Fruit fly (Drosophila melanogaster): ENCODE results near the gene Arp3.

Arp3 gene

dm6 chr3L:8094652-8095129, 21.0 kb downstream of the Arp3 start:
- TF ChIP-seq Sin3A (optimal IDR thresholded peaks at IDR 0.05) (no peak), psq (optimal IDR thresholded peaks at IDR 0.05) (no peak), insv (optimal IDR thresholded peaks at IDR 0.05) (no peak), Myc (optimal IDR thresholded peaks at IDR 0.05) (no peak), ttk (optimal IDR thresholded peaks at IDR 0.05) (no peak), h (optimal IDR thresholded peaks at IDR 0.05) (no peak)

dm6 chr3L:8093553-8093952, 22.1 kb downstream of the Arp3 start:
- TF ChIP-seq ttk (optimal IDR thresholded peaks at IDR 0.05) (no peak), insv (optimal IDR thresholded peaks at IDR 0.05) (no peak), h (optimal IDR thresholded peaks at IDR 0.05) (no peak), psq (optimal IDR thresholded peaks at IDR 0.05) (no peak), Sin3A (optimal IDR thresholded peaks at IDR 0.05) (no peak), Myc (optimal IDR thresholded peaks at IDR 0.05) (no peak)

dm6 chr3L:8091650-8092068, 24.0 kb downstream of the Arp3 start, which contains the start of gene CG7565:
Gene CG7565 (minus strand): TSS chr3L:8091786.
- TF ChIP-seq h (optimal IDR thresholded peaks at IDR 0.05) (no peak), psq (optimal IDR thresholded peaks at IDR 0.05) (no peak), Sin3A (optimal IDR thresholded peaks at IDR 0.05) (no peak), Myc (optimal IDR thresholded peaks at IDR 0.05) (no peak), ttk (optimal IDR thresholded peaks at IDR 0.05) (no peak), insv (optimal IDR thresholded peaks at IDR 0.05) (no peak)

DNA sequence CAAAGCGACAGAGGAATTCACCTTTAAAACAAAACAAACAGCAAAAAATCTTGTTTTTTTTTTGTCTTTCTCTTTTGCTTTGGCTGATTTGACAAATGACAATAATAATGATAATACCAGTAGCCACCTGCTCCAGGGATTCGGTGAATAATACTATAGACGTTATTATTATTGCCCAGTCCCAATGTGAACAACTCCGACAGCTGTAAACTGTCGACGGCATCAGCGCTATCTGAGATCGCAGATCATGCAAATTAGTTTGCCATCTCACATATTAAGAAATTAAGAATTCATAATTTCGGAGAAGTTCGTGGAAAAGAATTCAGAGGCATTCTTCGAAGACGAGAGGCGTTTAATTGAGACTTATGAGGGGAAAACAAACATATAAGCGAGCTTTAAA, 29.5 kb downstream of the Arp3 start:
- TF ChIP-seq insv (optimal IDR thresholded peaks at IDR 0.05) (no peak), psq (optimal IDR thresholded peaks at IDR 0.05) (no peak), Sin3A (optimal IDR thresholded peaks at IDR 0.05) (no peak), h (optimal IDR thresholded peaks at IDR 0.05) (no peak), ttk (optimal IDR thresholded peaks at IDR 0.05) (no peak), Myc (optimal IDR thresholded peaks at IDR 0.05) (no peak)

DNA sequence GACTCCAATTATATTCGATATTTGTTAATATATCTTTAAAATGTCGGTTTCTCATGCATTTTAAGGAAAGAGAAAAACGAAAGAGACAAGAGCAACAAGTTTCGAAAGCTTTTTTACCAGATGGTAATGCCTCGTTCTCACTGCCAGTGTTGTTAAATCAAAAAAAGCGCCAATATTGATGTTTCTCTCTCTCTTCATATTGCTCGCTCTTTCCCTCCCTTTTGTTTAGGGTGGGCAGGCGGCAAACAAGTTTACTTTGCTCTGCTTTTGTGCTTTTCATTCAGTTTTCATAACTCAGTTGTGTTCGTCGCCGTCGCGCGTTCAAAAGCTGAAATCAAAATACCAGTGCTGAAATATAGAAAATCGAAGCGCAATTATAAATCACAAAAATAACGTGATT, 33.9 kb downstream of the Arp3 start:
- TF ChIP-seq insv (optimal IDR thresholded peaks at IDR 0.05) (no peak), Myc (optimal IDR thresholded peaks at IDR 0.05) (no peak), psq (optimal IDR thresholded peaks at IDR 0.05) (no peak), h (optimal IDR thresholded peaks at IDR 0.05) (no peak), ttk (optimal IDR thresholded peaks at IDR 0.05) (no peak)

DNA sequence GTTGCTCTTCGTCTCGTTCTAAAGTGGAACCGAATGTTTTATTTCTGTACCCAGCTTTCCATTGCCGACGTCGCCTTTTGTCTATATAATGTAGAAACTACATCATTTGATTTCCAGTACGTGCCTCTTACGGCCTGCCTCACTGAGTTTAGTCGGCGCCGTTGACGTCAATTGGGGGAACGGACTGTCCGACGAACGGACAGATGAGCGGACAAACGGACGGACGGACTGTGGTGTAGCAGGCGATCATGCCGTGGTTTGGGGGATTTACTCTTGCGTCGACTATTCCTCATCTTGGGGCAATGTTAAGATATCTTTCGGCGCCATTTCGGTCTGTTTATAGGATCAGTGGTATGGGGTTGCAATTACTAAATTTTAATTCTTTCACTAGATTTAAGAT, 34.9 kb downstream of the Arp3 start:
- TF ChIP-seq psq (optimal IDR thresholded peaks at IDR 0.05) (no peak), h (optimal IDR thresholded peaks at IDR 0.05) (no peak), Myc (optimal IDR thresholded peaks at IDR 0.05) (no peak), ttk (optimal IDR thresholded peaks at IDR 0.05) (no peak)

DNA sequence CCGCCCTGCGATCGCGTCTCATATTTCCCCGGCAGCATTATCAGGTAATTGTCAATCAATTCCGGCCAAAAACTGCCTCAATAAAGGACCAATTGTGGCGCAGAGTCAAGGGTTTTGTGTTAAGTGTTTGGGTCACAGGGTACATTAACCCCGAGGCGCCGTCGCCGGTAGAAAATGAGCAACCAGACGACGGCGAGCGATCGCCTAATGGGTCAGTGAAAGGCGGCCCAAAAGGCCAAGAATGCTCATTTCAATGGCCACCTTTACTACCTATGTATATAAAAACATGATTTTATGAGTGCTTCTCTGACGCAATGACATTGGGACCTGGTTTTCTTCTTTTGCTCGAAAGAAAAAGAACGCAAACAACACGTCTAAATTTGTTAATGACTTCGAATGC, 36.1 kb downstream of the Arp3 start:
- TF ChIP-seq h (optimal IDR thresholded peaks at IDR 0.05) (no peak), ttk (optimal IDR thresholded peaks at IDR 0.05) (no peak), Sin3A (optimal IDR thresholded peaks at IDR 0.05) (no peak), insv (optimal IDR thresholded peaks at IDR 0.05) (no peak), Myc (optimal IDR thresholded peaks at IDR 0.05) (no peak), psq (optimal IDR thresholded peaks at IDR 0.05) (no peak)

- no peak for TF ChIP-seq Myc (optimal IDR thresholded peaks at IDR 0.05)
- no peak for TF ChIP-seq h (optimal IDR thresholded peaks at IDR 0.05)
- TF ChIP-seq insv (optimal IDR thresholded peaks at IDR 0.05), result no peak
- no peak for TF ChIP-seq Sin3A (optimal IDR thresholded peaks at IDR 0.05)
- TF ChIP-seq psq (optimal IDR thresholded peaks at IDR 0.05), result no peak
- no peak for TF ChIP-seq ttk (optimal IDR thresholded peaks at IDR 0.05)
These were observed 37.7 kb downstream of the Arp3 start for dm6 chr3L:8077953-8078352.

DNA sequence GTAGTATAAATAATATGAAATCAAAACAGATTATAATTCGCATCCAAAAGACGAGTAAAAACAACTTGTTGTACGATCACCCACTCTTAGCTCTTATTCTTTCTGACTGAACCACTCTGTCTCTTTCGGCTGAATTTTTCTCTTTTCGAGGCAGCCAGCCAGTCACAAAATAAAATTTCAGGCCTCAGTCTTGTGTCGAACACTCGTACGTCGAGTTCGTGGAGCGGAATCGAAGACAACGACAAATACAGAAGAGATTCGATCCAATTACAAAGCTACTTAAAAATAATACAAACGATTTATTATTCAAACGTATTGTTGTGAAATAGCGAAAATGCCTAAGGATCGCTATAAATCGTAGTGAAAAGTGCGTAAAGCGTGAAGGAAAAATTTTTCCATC, 38.5 kb downstream of the Arp3 start:
- TF ChIP-seq Myc (optimal IDR thresholded peaks at IDR 0.05), result no peak
- no peak for TF ChIP-seq Sin3A (optimal IDR thresholded peaks at IDR 0.05)
- TF ChIP-seq psq (optimal IDR thresholded peaks at IDR 0.05), result no peak
- no peak for TF ChIP-seq insv (optimal IDR thresholded peaks at IDR 0.05)
- TF ChIP-seq ttk (optimal IDR thresholded peaks at IDR 0.05), result no peak
- no peak for TF ChIP-seq h (optimal IDR thresholded peaks at IDR 0.05)

- TF ChIP-seq insv (optimal IDR thresholded peaks at IDR 0.05) (no peak), psq (optimal IDR thresholded peaks at IDR 0.05) (no peak), ttk (optimal IDR thresholded peaks at IDR 0.05) (no peak), Myc (optimal IDR thresholded peaks at IDR 0.05) (no peak)
These were observed 39.5 kb downstream of the Arp3 start for dm6 chr3L:8076160-8076559.

- TF ChIP-seq psq (optimal IDR thresholded peaks at IDR 0.05), result no peak
- no peak for TF ChIP-seq h (optimal IDR thresholded peaks at IDR 0.05)
- no peak for TF ChIP-seq insv (optimal IDR thresholded peaks at IDR 0.05)
- TF ChIP-seq Myc (optimal IDR thresholded peaks at IDR 0.05), result no peak
- no peak for TF ChIP-seq ttk (optimal IDR thresholded peaks at IDR 0.05)
- TF ChIP-seq Sin3A (optimal IDR thresholded peaks at IDR 0.05), result no peak
These were observed 40.8 kb downstream of the Arp3 start for dm6 chr3L:8074944-8075343.

dm6 chr3L:8073872-8074271, 41.8 kb downstream of the Arp3 start:
- TF ChIP-seq h (optimal IDR thresholded peaks at IDR 0.05) (no peak), insv (optimal IDR thresholded peaks at IDR 0.05) (no peak), psq (optimal IDR thresholded peaks at IDR 0.05) (no peak), Sin3A (optimal IDR thresholded peaks at IDR 0.05) (no peak)

- TF ChIP-seq Myc (optimal IDR thresholded peaks at IDR 0.05), result no peak
- no peak for TF ChIP-seq Sin3A (optimal IDR thresholded peaks at IDR 0.05)
These were observed 42.3 kb downstream of the Arp3 start for dm6 chr3L:8073370-8073769.

DNA sequence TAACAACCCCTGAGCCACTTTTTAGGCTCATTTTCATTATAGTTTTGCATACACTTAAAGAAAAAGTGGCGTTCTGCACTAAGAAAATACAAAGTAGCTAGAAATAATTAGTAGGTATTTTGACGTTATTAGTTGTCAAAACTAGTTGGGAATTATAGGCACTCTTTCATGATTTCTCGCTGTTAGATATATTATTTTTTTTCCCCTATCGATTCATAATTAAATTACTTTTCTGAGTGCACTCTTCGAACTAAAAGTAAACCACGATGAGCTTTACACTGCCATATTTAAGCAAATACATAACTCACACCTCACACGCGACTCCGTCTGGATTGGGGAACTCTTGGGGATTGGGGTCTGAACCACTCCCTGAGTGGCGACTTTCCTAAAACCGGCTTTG, 43.0 kb downstream of the Arp3 start:
- TF ChIP-seq Sin3A (optimal IDR thresholded peaks at IDR 0.05), result no peak
- no peak for TF ChIP-seq h (optimal IDR thresholded peaks at IDR 0.05)
- TF ChIP-seq insv (optimal IDR thresholded peaks at IDR 0.05), result no peak
- no peak for TF ChIP-seq psq (optimal IDR thresholded peaks at IDR 0.05)
- TF ChIP-seq ttk (optimal IDR thresholded peaks at IDR 0.05), result no peak
- no peak for TF ChIP-seq Myc (optimal IDR thresholded peaks at IDR 0.05)
